Fruit fly (Drosophila melanogaster): ENCODE data around the gene Mrgn1.

Gene Mrgn1

DNA sequence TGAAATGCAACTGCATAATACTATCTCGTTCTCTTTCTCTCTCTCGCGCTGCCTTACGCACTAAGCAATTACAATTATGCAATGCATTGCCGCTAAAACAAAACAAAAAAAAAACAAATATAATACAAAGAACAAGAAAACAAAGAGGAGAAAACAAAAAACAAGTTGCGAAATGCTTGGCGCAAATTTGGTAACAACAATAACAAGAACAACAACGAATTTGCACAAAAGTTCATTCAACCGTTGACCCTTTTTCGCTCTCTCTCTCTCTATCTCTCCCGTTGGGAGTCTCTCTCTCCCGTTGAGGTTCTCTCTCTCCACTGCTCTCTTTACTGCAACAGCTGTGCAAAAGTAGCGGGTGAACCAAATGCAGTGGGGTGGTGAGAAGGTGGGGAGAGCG lies 25.3 kb upstream of the Mrgn1 start (continued):
- TF ChIP-seq CG16779 (tag; optimal IDR thresholded peaks at IDR 0.05) (no peak), Ets21C (GFP tag; optimal IDR thresholded peaks at IDR 0.05) (no peak), pdm3 (GFP tag; optimal IDR thresholded peaks at IDR 0.05) (no peak), svp (GFP tag) (peak; percentile 66), topi (GFP tag; optimal IDR thresholded peaks at IDR 0.05) (no peak), CG1621 (tag; optimal IDR thresholded peaks at IDR 0.05) (no peak), CG32006 (GFP tag; optimal IDR thresholded peaks at IDR 0.05) (no peak), fd85E (GFP tag; optimal IDR thresholded peaks at IDR 0.05) (no peak), CG6163 (GFP tag; IDR thresholded peaks at IDR 0.05) (0 out of 3 replicates have a peak, but pooled peaks have one; percentile 6), Sox14 (GFP tag; optimal IDR thresholded peaks at IDR 0.05) (peak; percentile 29), Met (GFP tag; optimal IDR thresholded peaks at IDR 0.05) (no peak), salr (GFP tag; optimal IDR thresholded peaks at IDR 0.05) (no peak), Hr38 (GFP tag; optimal IDR thresholded peaks at IDR 0.05) (no peak), dac (GFP tag; optimal IDR thresholded peaks at IDR 0.05) (no peak), Eip75B (GFP tag; optimal IDR thresholded peaks at IDR 0.05) (peak; percentile 2), vri (GFP tag; optimal IDR thresholded peaks at IDR 0.05) (peak; percentile 92), fkh (GFP tag; optimal IDR thresholded peaks at IDR 0.05) (no peak), CG10631 (GFP tag; optimal IDR thresholded peaks at IDR 0.05) (no peak), CG31627 (GFP tag; optimal IDR thresholded peaks at IDR 0.05) (no peak)

DNA sequence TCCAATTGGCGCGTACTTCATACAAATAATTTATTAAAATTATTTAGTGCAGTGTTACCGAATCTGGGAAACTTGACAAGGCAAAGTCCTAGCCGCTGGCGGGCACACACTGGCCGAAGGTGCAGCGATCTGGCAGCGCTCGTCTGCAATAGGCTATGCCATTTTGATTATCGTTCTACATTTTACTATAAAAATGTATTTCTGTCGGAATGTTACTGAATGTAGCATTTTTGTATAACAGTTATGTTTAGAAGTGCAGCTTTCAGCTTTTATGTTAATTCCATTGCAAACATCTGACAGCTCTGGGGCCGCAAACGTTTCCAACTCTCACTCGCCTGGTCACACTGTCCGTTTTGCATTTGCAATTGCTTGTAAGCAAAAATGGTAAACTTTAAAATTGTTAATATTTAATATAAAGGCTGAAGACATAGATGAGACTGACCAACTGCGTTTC lies 22.8 kb upstream of the Mrgn1 start, which contains the start of gene Grip91:
Gene Grip91, minus strand, starts transcription at position 85 of the 454 bp plus-strand sequence.
- TF ChIP-seq CG34406 (GFP tag; optimal IDR thresholded peaks at IDR 0.05) (no peak), topi (GFP tag; optimal IDR thresholded peaks at IDR 0.05) (peak; percentile 6), CG6854 (GFP tag; optimal IDR thresholded peaks at IDR 0.05) (no peak), Eip78C (GFP tag) (peak; percentile 60), ss (GFP tag; optimal IDR thresholded peaks at IDR 0.05) (peak in 1 of 2 experiments; percentile 4), svp (GFP tag) (peak; percentile 51), achi (GFP tag; optimal IDR thresholded peaks at IDR 0.05) (peak; percentile 51), CG8119 (GFP tag; IDR thresholded peaks at IDR 0.05) (no peak), Sox14 (GFP tag; optimal IDR thresholded peaks at IDR 0.05) (peak; percentile 35), CG15336 (GFP tag; IDR thresholded peaks at IDR 0.05) (no peak), Hr4 (GFP tag; optimal IDR thresholded peaks at IDR 0.05) (no peak), Hr39 (GFP tag; optimal IDR thresholded peaks at IDR 0.05) (no peak), CG31627 (GFP tag; optimal IDR thresholded peaks at IDR 0.05) (peak; percentile 2), spab (GFP tag; optimal IDR thresholded peaks at IDR 0.05) (no peak)

DNA sequence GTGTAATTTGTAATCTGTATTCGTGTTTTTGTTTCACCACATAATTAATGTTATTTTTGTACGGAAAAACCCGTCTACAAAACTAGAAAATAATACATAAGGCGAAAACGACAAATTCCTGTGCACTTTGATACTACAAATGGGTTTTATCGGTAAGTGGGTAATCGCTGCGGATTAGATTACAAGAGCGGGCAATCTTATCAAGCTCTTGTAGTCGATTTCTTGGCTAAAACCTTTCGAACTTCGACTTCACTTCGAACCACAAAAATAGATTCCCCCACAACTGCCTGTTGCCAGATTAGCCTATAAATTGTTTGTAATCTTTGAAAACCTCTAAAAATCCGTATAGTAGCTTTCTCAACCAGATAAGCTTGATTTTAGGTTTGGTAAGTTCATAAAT lies 19.2 kb upstream of the Mrgn1 start:
- TF ChIP-seq Ets21C (GFP tag; optimal IDR thresholded peaks at IDR 0.05) (no peak), vri (GFP tag; optimal IDR thresholded peaks at IDR 0.05) (peak; percentile 6)

DNA sequence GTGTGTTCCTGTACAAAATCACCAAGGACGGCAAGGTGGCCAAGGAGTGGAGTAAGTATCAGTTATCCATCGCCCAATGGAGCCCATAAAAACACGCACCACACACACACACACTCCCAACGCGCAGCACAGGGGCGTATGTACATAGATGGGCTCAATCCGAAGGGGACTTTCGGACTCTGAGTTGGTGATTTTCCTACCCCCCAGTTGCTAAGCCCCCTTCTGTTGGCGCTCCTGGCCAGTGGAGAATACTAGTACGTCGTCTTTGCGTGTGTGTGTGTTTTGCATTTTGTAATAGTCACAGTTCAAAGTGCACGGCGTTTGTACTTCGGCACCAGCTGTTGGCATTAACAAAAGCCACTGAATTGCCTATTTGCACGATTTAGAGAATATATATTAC lies 18.3 kb upstream of the Mrgn1 start:
- peak; percentile 63 for TF ChIP-seq vri (GFP tag; optimal IDR thresholded peaks at IDR 0.05)
- peak; percentile 79 for TF ChIP-seq CG4318 (GFP tag; optimal IDR thresholded peaks at IDR 0.05)
- peak; percentile 13 for TF ChIP-seq fkh (GFP tag; optimal IDR thresholded peaks at IDR 0.05)
- peak; percentile 79 for TF ChIP-seq CG15336 (GFP tag; IDR thresholded peaks at IDR 0.05)
- TF ChIP-seq CG6163 (GFP tag; IDR thresholded peaks at IDR 0.05): peak; percentile 91
- TF ChIP-seq esn (GFP tag; optimal IDR thresholded peaks at IDR 0.05): peak; percentile 67
- TF ChIP-seq Gug (GFP tag; IDR thresholded peaks at IDR 0.05): peak; percentile 78
- TF ChIP-seq svp (GFP tag): peak; percentile 87
- peak; percentile 83 for TF ChIP-seq CG8119 (GFP tag; IDR thresholded peaks at IDR 0.05)
- TF ChIP-seq Met (GFP tag; optimal IDR thresholded peaks at IDR 0.05): peak; percentile 69
- peak; percentile 74 for TF ChIP-seq Hr4 (GFP tag; optimal IDR thresholded peaks at IDR 0.05)
- TF ChIP-seq CG8319 (GFP tag; optimal IDR thresholded peaks at IDR 0.05): peak; percentile 68
- peak; percentile 11 for TF ChIP-seq fd85E (GFP tag; optimal IDR thresholded peaks at IDR 0.05)
- TF ChIP-seq CG8632 (GFP tag; optimal IDR thresholded peaks at IDR 0.05): peak; percentile 70
- peak; percentile 27 for TF ChIP-seq Eip93F (GFP tag; optimal IDR thresholded peaks at IDR 0.05)
- peak; percentile 66 for TF ChIP-seq Ets21C (GFP tag; optimal IDR thresholded peaks at IDR 0.05)
- TF ChIP-seq CG6854 (GFP tag; optimal IDR thresholded peaks at IDR 0.05): peak; percentile 35
- TF ChIP-seq lz (GFP tag; optimal IDR thresholded peaks at IDR 0.05): peak; percentile 79
- TF ChIP-seq Sox14 (GFP tag; optimal IDR thresholded peaks at IDR 0.05): peak; percentile 79
- peak; percentile 71 to 81 for TF ChIP-seq salr (GFP tag; optimal IDR thresholded peaks at IDR 0.05)
- TF ChIP-seq topi (GFP tag; optimal IDR thresholded peaks at IDR 0.05): peak; percentile 59
- peak; percentile 75 for TF ChIP-seq cyc (GFP tag; optimal IDR thresholded peaks at IDR 0.05)
- peak; percentile 89 for TF ChIP-seq Eip78C (GFP tag)
- peak; percentile 75 for TF ChIP-seq achi (GFP tag; optimal IDR thresholded peaks at IDR 0.05)
- TF ChIP-seq CG11294 (GFP tag; IDR thresholded peaks at IDR 0.05): peak; percentile 85
- peak; percentile 79 for TF ChIP-seq CG1621 (tag; optimal IDR thresholded peaks at IDR 0.05)
- peak; percentile 91 for TF ChIP-seq net (GFP tag; optimal IDR thresholded peaks at IDR 0.05)
- TF ChIP-seq CG10669 (GFP tag; optimal IDR thresholded peaks at IDR 0.05): peak; percentile 81
- peak; percentile 61 for TF ChIP-seq Sox15 (GFP tag; optimal IDR thresholded peaks at IDR 0.05)
- peak; percentile 50 for TF ChIP-seq Hr38 (GFP tag; optimal IDR thresholded peaks at IDR 0.05)
- TF ChIP-seq ss (GFP tag; optimal IDR thresholded peaks at IDR 0.05): peak; percentile 94
- TF ChIP-seq Sox102F (GFP tag; optimal IDR thresholded peaks at IDR 0.05): peak; percentile 64
- peak; percentile 74 for TF ChIP-seq CG31627 (GFP tag; optimal IDR thresholded peaks at IDR 0.05)
- TF ChIP-seq dac (GFP tag; optimal IDR thresholded peaks at IDR 0.05): peak; percentile 88
